Worm (Caenorhabditis elegans) whole organism, L1 larva: Measurements from ENCODE around the gene aqp-4.

ENCODE experiments used
- ceh-82 ChIP-seq, 3 experiments: fragments of 150-350 bp in 1 of 3; sonication (generic microtip) in 2 of 3; optimal IDR thresholded peaks; 2 replicates each; lab custom pipeline; 2014 to 2017; ENCODE audit warnings: missing biosample characterization in 3 of 3, missing genetic modification characterization in 3 of 3
- ceh-90 ChIP-seq: sonication (generic microtip); optimal IDR thresholded peaks from 2 replicates; lab custom pipeline; 2016; ENCODE audit warnings: missing genetic modification characterization, missing compliant biosample characterization
- lsy-2 ChIP-seq, 2 experiments: fragments of 150-350 bp; optimal IDR thresholded peaks; 2 replicates each; lab custom pipeline; 2014; ENCODE audit warnings: missing biosample characterization in 2 of 2, missing genetic modification characterization in 2 of 2
- nhr-12 ChIP-seq: sonication (generic microtip); optimal IDR thresholded peaks from 2 replicates; lab custom pipeline; 2017; ENCODE audit warnings: missing biosample characterization, missing genetic modification characterization
- unc-62 ChIP-seq: fragments of 150-350 bp; optimal IDR thresholded peaks from 2 replicates; lab custom pipeline; 2014; ENCODE audit warnings: missing biosample characterization, missing genetic modification reagents, missing genetic modification characterization

- TF ChIP-seq ceh-90 (tag; lab: Kevin White, UChicago) (no peak), ceh-82 (tag; optimal IDR thresholded peaks at IDR 0.05; lab: Kevin White, UChicago) (no peak), nhr-12 (tag; lab: Kevin White, UChicago) (no peak), unc-62 (GFP tag; lab: Kevin White, UChicago) (no peak), lsy-2 (tag; optimal IDR thresholded peaks at IDR 0.05; lab: Kevin White, UChicago) (no peak)
Measured at ce11 chrV:9709747-9710146, 27.6 kb upstream of the aqp-4 start, which contains the start of gene tag-120.
